Worm (Caenorhabditis elegans): ENCODE measurements around the gene fbxa-150.

- no peak for TF ChIP-seq T22C8.4 (GFP tag; IDR thresholded peaks at IDR 0.05)
- no peak for TF ChIP-seq klf-2 (GFP tag; conservative IDR thresholded peaks at IDR 0.05)
- no peak for TF ChIP-seq ztf-23 (GFP tag; IDR thresholded peaks at IDR 0.05)
- TF ChIP-seq med-1 (GFP tag; optimal IDR thresholded peaks at IDR 0.05; ENCODE audit: insufficient read depth), result no peak
- no peak for TF ChIP-seq flt-1 (GFP tag; IDR thresholded peaks at IDR 0.05)
- TF ChIP-seq tab-1 (GFP tag; IDR thresholded peaks at IDR 0.05), result no peak
- no peak for TF ChIP-seq cog-1 (tag; optimal IDR thresholded peaks at IDR 0.05)
- no peak for TF ChIP-seq ref-1 (GFP tag; conservative IDR thresholded peaks at IDR 0.05)
These were observed 43.2 kb upstream of the fbxa-150 start, which contains the start of the genes calf-1 and rpl-2 for ce11 chrV:20479013-20479739.
